Worm (Caenorhabditis elegans) whole organism, midembryonic: ENCODE results near the gene Y82E9BL.18.

Source experiments
- T22C8.4 ChIP-seq: fragments of 200-800 bp; sonication (Bioruptor generic); IDR thresholded peaks from 2 replicates; pipeline ENCODE4 v1.3.6; 2022; ENCODE audit warnings: missing genetic modification characterization, missing compliant biosample characterization
- cog-1 ChIP-seq: sonication (generic microtip); optimal IDR thresholded peaks from 2 replicates; lab custom pipeline; 2016; ENCODE audit warnings: missing genetic modification characterization, missing compliant biosample characterization
- flt-1 ChIP-seq: fragments of 200-800 bp; sonication (Bioruptor generic); IDR thresholded peaks from 2 replicates; pipeline ENCODE4 v1.3.6; 2022; ENCODE audit warnings: missing genetic modification characterization, missing compliant biosample characterization
- klf-2 ChIP-seq: fragments of 200-800 bp; sonication (Bioruptor generic); conservative IDR thresholded peaks from 2 replicates; pipeline ENCODE4 v1.3.6; 2022; ENCODE audit warnings: missing genetic modification reagents, missing genetic modification characterization, missing compliant biosample characterization
- med-1 ChIP-seq: sonication (generic microtip); optimal IDR thresholded peaks from 2 replicates; lab custom pipeline; 2017; ENCODE audit warnings: missing genetic modification characterization, mild to moderate bottlenecking, missing compliant biosample characterization, antibody characterized with exemption, missing genetic modification reagents; ENCODE audit not compliant: insufficient read depth
- ref-1 ChIP-seq: fragments of 200-800 bp; sonication (Bioruptor generic); conservative IDR thresholded peaks from 2 replicates; pipeline ENCODE4 v1.3.6; 2022; ENCODE audit warnings: missing genetic modification reagents, missing genetic modification characterization, missing compliant biosample characterization
- tab-1 ChIP-seq: fragments of 200-800 bp; sonication (Bioruptor generic); IDR thresholded peaks from 2 replicates; pipeline ENCODE4 v1.3.6; 2022; ENCODE audit warnings: missing genetic modification characterization, missing compliant biosample characterization
- ztf-29 ChIP-seq: fragments of 200-800 bp; sonication (Bioruptor generic); IDR thresholded peaks from 2 replicates; pipeline ENCODE4 v1.3.6; 2022; ENCODE audit warnings: missing genetic modification reagents, missing genetic modification characterization, missing compliant biosample characterization

- TF ChIP-seq T22C8.4 (no peak), flt-1 (GFP tag; lab: Robert Waterston, UW) (no peak), med-1 (GFP tag; lab: Kevin White, UChicago) (no peak), ref-1 (GFP tag; lab: Robert Waterston, UW) (no peak), ztf-29 (GFP tag; lab: Robert Waterston, UW) (no peak), tab-1 (GFP tag; lab: Robert Waterston, UW) (no peak), cog-1 (tag; lab: Kevin White, UChicago) (no peak), klf-2 (GFP tag; lab: Robert Waterston, UW) (no peak)
Measured at ce11 chrIII:1350745-1351144, 24.2 kb downstream of the Y82E9BL.18 start, which contains the start of gene Y82E9BL.3.
